ENCODE assay signal across 3 worm cellular contexts in genomic region chrII:9185915-9186314, ce11.
A peak's percentile ranks its signal among the peaks of the same experiment; 100 is the strongest.
TF ChIP-seq lines count a peak whose summit lies in the region.

No protein-coding gene starts in this region.

TF ChIP-seq in whole organism, L3 larva, 47 proteins besides CTCF, POLR2A, EP300 and RAD21:
- no peak for TF ChIP-seq pqm-1 (tag; optimal IDR thresholded peaks at IDR 0.05; lab: Kevin White, UChicago)
- TF ChIP-seq jun-1 (tag; optimal IDR thresholded peaks at IDR 0.05; lab: Kevin White, UChicago) = no peak
- peak; percentile 95 for TF ChIP-seq pha-4 (tag; optimal IDR thresholded peaks at IDR 0.05; lab: Kevin White, UChicago)
- no peak for TF ChIP-seq R02D3.7 (tag; optimal IDR thresholded peaks at IDR 0.05; lab: Kevin White, UChicago)
- no peak for TF ChIP-seq nhr-25 (tag; optimal IDR thresholded peaks at IDR 0.05; lab: Kevin White, UChicago)
TF ChIP-seq in whole organism, L3 larva: peak in this region for 1.

TF ChIP-seq in whole organism, L4 larva, 104 proteins besides CTCF, POLR2A, EP300 and RAD21:
- TF ChIP-seq nhr-6 (tag; optimal IDR thresholded peaks at IDR 0.05; lab: Kevin White, UChicago) = peak; percentile 29
- TF ChIP-seq unc-62 (GFP tag; optimal IDR thresholded peaks at IDR 0.05 in 1 of 2; lab: Kevin White, UChicago) = peak in 1 of 2 experiments; percentile 58
- TF ChIP-seq unc-62 (tag; optimal IDR thresholded peaks at IDR 0.05; lab: Kevin White, UChicago) = no peak
- TF ChIP-seq lin-1 (GFP tag; IDR thresholded peaks at IDR 0.05; lab: Robert Waterston, UW) = no peak
- TF ChIP-seq pha-4 (GFP tag; IDR thresholded peaks at IDR 0.05; lab: Robert Waterston, UW) = no peak
- peak; percentile 87 for TF ChIP-seq pha-4 (tag; optimal IDR thresholded peaks at IDR 0.05; lab: Kevin White, UChicago)
TF ChIP-seq in whole organism, L4 larva: peak in this region for 3.

TF ChIP-seq in whole organism, mixed stage, embryonic, 35 proteins besides CTCF, POLR2A, EP300 and RAD21:
- TF ChIP-seq pha-4 (tag; optimal IDR thresholded peaks at IDR 0.05; lab: Kevin White, UChicago) (peak; percentile 53), unc-62 (GFP tag; optimal IDR thresholded peaks at IDR 0.05; lab: Kevin White, UChicago) (no peak)
